Fruit fly (Drosophila melanogaster): ENCODE results near the gene CG11893.

The CG11893 gene

DNA sequence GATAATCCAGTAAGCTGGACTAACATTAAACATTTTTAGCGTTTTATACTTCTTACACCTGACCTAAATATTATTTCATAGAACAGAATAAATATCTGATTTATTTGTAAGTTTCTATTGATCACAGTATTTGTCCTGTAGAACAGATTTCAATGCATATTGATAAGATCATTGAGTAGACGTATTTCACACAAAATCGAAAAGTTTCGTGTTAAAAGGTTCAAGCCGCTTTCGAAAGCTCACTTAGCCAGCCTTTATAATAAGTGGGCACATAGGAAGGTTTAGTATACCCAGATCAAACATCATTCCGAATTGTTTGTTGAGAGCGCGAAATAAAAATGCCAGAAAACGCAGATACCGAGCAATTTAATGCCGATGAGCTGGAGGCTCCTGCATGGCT lies at the start of gene CG11893:
CG11893 (plus strand) TSS at position 301 of the 400 bp plus-strand sequence.
- no peak for TF ChIP-seq noc (tag; optimal IDR thresholded peaks at IDR 0.05)

DNA sequence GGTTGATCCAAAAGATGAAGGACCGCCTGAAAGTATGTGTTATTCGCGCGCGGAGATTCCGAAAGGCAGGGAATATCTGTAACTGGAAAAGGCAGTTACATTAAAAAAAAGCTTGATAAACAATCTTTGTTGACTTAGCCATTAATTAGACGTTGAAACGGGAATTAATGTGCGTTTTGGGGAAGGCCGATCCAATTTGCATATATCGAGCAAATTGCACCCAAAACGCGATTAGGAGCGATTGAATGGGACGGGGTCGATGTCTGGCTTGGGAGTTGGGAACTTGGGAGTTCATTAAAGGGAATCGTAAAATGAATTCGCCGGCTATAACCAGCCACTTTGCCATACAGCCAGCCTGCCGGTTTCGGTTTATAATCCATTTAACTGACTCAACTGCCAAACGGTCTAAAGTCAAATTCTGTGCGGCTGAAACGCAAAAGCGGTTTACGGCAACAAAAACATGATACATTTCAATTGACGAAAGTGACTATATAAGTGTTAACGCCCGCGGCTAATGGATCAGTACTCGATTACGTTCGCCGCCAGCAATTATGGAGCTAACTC lies 48.1 kb upstream of the CG11893 start, which contains the start of gene CG11854:
CG11854 (plus strand) TSS at position 514 of the 564 bp plus-strand sequence.
- TF ChIP-seq noc (tag; optimal IDR thresholded peaks at IDR 0.05) = no peak

dm6 chr3R:25245052-25245813 lies 44.5 kb upstream of the CG11893 start, which contains the start of gene bam:
TSS of gene bam (minus strand) at chr3R:25245109.
- TF ChIP-seq noc (tag; optimal IDR thresholded peaks at IDR 0.05) = no peak

DNA sequence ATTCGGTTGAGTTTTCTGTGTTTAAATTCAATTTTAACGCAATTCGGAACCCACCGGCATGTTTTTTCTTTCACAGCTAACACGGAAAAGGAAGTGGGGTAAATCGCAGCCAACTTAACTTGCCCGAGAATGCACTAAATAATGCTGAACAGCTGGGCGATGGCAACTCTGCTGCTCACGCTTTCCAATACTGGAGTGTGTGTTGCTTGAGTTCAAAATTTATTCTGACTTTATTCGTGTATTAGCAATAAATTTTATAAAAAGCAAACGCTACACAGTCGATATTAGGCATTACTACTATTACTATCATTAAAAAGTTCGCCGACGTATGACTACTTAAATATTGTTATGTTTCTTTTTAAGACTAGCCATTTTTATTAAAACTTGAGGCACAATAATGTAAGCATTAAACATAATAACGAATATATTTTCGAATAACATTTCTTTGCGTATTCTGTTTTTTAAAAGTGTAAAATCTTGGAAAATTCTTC lies 42.3 kb upstream of the CG11893 start, which contains the start of the genes RpS27 and Nup37:
RpS27 (minus strand) TSS at position 136 of the 491 bp plus-strand sequence.
Nup37 (plus strand) TSS at position 280 of the 491 bp plus-strand sequence.
- peak; percentile 86 for TF ChIP-seq noc (tag; optimal IDR thresholded peaks at IDR 0.05)

DNA sequence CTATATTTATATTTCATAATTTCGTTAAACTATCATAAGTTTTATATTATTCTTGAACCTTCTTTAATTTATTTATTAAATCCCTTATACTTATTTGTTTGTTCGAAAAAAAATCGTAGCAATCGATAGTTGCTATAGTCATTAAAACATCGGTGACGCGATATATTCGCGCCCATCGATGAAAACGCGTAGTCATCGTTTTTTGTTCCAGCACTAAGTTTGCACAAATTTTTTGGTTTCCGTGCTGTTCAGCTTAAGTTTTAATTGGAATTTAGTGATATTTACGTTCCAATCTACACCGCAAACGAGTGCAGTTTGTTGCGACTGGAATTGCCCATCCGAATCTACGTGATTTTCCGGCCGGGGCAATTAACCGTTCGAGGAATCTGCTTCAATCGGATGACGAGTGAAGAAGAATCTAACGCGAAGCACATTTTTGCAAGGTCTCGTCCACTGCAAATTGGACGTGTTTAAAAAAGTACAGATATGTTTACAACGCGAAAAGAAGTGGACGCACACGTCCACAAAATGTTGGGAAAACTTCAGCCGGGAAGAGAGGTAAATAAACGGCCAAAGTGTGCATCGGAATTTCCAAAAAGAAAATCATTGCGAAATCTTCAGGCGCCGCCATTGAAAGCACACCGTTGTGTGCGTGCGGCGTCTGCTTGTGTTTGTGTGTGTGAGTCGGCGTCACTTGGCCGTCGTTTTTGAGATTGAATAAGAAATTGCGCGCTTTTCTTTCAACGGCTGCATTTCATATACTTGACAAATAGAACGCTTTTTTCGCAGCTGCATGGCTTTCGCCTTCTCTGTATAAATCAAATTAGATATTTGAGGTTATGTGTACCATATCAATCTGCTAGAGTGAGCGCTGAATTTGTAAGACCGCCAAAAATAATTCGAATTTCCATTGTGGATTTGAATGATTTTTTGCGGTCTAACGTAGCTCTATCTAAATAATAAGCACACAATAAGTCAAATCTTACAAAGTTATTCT lies 40.2 kb upstream of the CG11893 start, which contains the start of gene Nup358:
Nup358 (plus strand) TSS at position 204 of the 997 bp plus-strand sequence.
- no peak for TF ChIP-seq noc (tag; optimal IDR thresholded peaks at IDR 0.05)

DNA sequence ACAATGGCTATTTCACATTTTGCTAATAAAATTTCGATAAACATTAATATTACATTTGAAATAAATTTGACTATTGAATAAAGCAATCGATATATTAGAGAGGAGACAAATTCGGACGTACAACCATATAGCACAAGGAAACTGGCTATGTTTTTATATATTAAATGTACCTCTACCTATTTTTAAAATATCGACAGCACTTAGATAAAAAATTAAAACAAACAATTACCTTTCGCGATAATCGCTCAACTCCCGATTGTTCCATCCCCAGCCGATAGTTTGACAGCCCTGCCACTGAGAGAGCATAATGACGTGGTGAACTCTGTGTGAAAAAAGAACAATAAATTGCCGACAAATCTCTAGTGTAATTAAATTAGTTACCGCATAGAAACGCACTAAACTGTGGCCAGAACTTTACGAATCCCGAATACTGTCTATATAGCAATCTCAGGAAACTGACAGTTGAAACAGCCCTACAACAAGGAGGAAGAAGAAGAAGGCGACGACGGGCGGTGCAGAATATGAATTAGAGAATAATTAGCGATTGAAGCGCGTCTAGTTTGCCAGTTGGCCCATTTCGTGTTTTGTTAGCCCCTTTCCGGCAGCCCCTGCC lies 31.0 kb upstream of the CG11893 start, which contains the start of gene CG11857:
CG11857 (plus strand) TSS at position 271 of the 613 bp plus-strand sequence.
- peak; percentile 95 for TF ChIP-seq noc (tag; optimal IDR thresholded peaks at IDR 0.05)

DNA sequence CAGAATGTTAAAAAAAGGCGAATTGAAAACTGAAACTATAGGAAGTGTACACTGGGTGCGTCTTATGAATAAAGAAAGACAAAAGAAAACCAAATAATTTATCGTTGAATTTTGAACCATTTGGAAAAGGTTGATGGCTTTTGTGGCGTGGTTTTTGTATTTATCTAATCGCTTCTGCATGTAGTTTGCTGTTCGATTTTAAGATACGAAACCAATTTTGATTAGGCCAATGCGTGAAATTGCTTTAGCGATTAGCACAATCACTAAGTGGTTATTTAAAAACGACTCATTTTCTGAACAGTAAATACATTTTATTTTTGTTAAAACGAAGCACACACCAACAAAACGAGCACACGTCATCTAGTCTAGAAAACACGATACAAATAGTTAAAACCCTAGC lies 29.0 kb upstream of the CG11893 start:
- no peak for TF ChIP-seq noc (tag; optimal IDR thresholded peaks at IDR 0.05)

- peak; percentile 79 for TF ChIP-seq noc (tag; optimal IDR thresholded peaks at IDR 0.05)
Measured at dm6 chr3R:25262322-25262761, 27.3 kb upstream of the CG11893 start, which contains the start of the genes Kdsr and CG11858. TSS of gene Kdsr (minus strand) at chr3R:25262498. TSS of gene CG11858 (plus strand) at chr3R:25262741.

DNA sequence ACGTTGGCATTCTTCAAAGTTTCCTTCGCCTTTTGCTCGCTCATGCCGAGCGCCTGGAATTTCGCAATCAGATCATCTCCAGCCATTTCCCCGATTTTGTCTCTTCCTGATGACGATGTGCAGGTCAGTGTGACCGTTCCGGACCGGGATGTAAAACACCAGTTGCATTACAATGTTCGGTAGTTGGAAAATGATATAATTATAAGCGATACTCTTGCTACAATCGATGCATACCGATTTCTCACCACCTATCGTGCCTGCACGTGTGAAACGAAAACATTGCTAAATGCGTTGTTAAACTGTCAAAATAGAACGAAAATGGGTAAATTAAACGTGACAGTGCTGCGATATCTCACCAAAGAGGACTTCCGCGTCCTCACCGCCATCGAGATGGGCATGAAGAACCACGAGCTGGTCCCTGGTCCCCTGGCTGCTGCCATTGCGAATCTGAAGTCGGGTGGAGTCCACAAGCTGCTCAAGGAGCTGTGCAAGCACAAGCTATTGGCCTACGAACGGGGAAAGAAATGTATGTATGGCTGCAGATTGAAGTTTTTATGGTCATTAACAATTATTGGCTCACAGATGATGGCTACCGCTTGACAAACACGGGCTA lies 24.0 kb upstream of the CG11893 start, which contains the start of the genes GlnRS and RIOK2:
GlnRS (minus strand) TSS at position 133 of the 613 bp plus-strand sequence.
RIOK2 (plus strand) TSS at position 256 of the 613 bp plus-strand sequence.
- TF ChIP-seq noc (tag; optimal IDR thresholded peaks at IDR 0.05) = peak; percentile 5

- TF ChIP-seq noc (tag; optimal IDR thresholded peaks at IDR 0.05) = no peak
Measured at dm6 chr3R:25266751-25267150, 22.9 kb upstream of the CG11893 start.

DNA sequence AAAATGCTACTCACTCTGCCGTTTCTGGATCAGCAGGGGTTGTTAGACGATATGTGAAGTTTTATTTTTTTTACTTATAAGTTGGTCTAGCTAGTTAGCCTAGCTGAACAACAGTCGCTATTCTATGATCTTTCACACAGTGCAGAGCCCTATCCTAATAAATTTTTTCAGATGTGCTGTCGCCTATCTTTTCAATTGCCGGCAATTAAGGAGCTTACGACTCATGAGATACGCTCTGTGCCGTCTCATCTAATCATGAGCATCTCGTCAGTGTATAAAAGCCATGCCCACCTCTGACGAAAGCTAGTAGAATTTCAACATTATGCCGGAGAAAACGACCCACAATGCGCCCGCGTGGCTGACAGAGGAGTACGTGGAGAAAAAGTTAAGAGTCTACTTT lies 19.8 kb upstream of the CG11893 start, which contains the start of the genes CG11889 and CG11891:
CG11889 (plus strand) TSS at position 301 of the 400 bp plus-strand sequence.
CG11891 (plus strand) TSS at position 301 of the 400 bp plus-strand sequence.
- peak; percentile 9 for TF ChIP-seq noc (tag; optimal IDR thresholded peaks at IDR 0.05)

DNA sequence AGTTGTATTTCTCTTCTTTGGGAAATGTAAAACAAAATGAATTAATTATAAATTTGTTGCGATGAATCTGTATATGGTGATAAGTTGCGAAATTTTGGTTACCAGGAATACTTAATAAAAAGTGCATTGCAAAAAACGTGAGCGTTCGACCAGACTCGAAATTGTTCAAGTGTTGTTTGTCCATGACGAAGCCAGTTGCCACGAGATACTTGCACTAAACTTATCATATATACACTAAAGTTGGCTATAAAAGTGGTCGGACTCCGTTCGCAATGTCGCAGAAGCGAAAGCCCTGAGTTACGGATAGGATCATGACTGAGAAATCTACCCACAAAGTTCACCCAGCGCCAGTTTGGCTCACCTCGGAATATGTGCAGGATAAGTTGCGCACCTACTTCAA lies 16.2 kb upstream of the CG11893 start, which contains the start of gene CG11878:
CG11878 (plus strand) TSS at position 301 of the 400 bp plus-strand sequence.
- no peak for TF ChIP-seq noc (tag; optimal IDR thresholded peaks at IDR 0.05)

dm6 chr3R:25275276-25275675 lies 14.4 kb upstream of the CG11893 start:
- peak; percentile 48 for TF ChIP-seq noc (tag; optimal IDR thresholded peaks at IDR 0.05)

dm6 chr3R:25277112-25277511 lies 12.6 kb upstream of the CG11893 start, which contains the start of gene CG10513:
TSS of gene CG10513 (minus strand) at chr3R:25277212.
- TF ChIP-seq noc (tag; optimal IDR thresholded peaks at IDR 0.05) = no peak
